Worm (Caenorhabditis elegans): ENCODE data around the gene C15C8.7.

- no peak for TF ChIP-seq dao-5 (tag; optimal IDR thresholded peaks at IDR 0.05)
- TF ChIP-seq him-1 (tag; optimal IDR thresholded peaks at IDR 0.05), result no peak
These were observed 12.1 kb downstream of the C15C8.7 start for ce11 chrV:12732734-12733133.

Data from whole organism, L4/young adult.